Fruit fly (Drosophila melanogaster): ENCODE results near the gene hng3.

The hng3 gene

dm6 chr3L:760201-760600 is 4.9 kb upstream of the hng3 start (continued):
- 0 out of 3 replicates have a peak, but pooled peaks have one; percentile 25 for TF ChIP-seq row (GFP tag; IDR thresholded peaks at IDR 0.05)
- TF ChIP-seq lola (GFP tag; optimal IDR thresholded peaks at IDR 0.05): peak in 1 of 3 experiments; percentile 63
- peak; percentile 62 for TF ChIP-seq CG17829 (tag; optimal IDR thresholded peaks at IDR 0.05)
- TF ChIP-seq ac (GFP tag; optimal IDR thresholded peaks at IDR 0.05): peak; percentile 77
- peak; percentile 92 for TF ChIP-seq sens (GFP tag)
- TF ChIP-seq bsh (GFP tag; optimal IDR thresholded peaks at IDR 0.05): peak; percentile 21 to 62
- TF ChIP-seq Pdp1 (GFP tag; optimal IDR thresholded peaks at IDR 0.05): peak in 1 of 2 experiments; percentile 4
- peak; percentile 57 for TF ChIP-seq CG14710 (tag; optimal IDR thresholded peaks at IDR 0.05)
- peak; percentile 11 for TF ChIP-seq CG10209 (GFP tag; optimal IDR thresholded peaks at IDR 0.05)
- peak; percentile 0 for TF ChIP-seq Blimp-1 (GFP tag; optimal IDR thresholded peaks at IDR 0.05)
- TF ChIP-seq sim (GFP tag; IDR thresholded peaks at IDR 0.05): 0 out of 2 replicates have a peak, but pooled peaks have one; percentile 29
- TF ChIP-seq Xrp1 (GFP tag; IDR thresholded peaks at IDR 0.05): peak; percentile 69
- no peak for TF ChIP-seq CG16779 (GFP tag; IDR thresholded peaks at IDR 0.05)
- peak; percentile 86 for TF ChIP-seq lbe (GFP tag; optimal IDR thresholded peaks at IDR 0.05)
- peak; percentile 57; the same call in 1 of the 2 replicates for TF ChIP-seq ara (GFP tag; IDR thresholded peaks at IDR 0.05)
- no peak for TF ChIP-seq CG11695 (GFP tag; IDR thresholded peaks at IDR 0.05)
- 0 out of 2 replicates have a peak, but pooled peaks have one; percentile 28 for TF ChIP-seq Ptx1 (GFP tag; IDR thresholded peaks at IDR 0.05)
- TF ChIP-seq D19A (tag; optimal IDR thresholded peaks at IDR 0.05): peak; percentile 17
- peak; percentile 14 for TF ChIP-seq CG7839 (tag; optimal IDR thresholded peaks at IDR 0.05)
- TF ChIP-seq gcm2 (GFP tag; optimal IDR thresholded peaks at IDR 0.05): no peak
- peak; percentile 20 for TF ChIP-seq CG4820 (GFP tag; optimal IDR thresholded peaks at IDR 0.05)
- TF ChIP-seq HHEX (GFP tag; optimal IDR thresholded peaks at IDR 0.05): no peak

dm6 chr3L:758516-758915 is 3.2 kb upstream of the hng3 start:
- TF ChIP-seq Drgx (GFP tag; IDR thresholded peaks at IDR 0.05) (0 out of 2 replicates have a peak, but pooled peaks have one; percentile 28), lbe (GFP tag; optimal IDR thresholded peaks at IDR 0.05) (peak; percentile 44), Fer3 (tag; optimal IDR thresholded peaks at IDR 0.05) (no peak), slbo (GFP tag; IDR thresholded peaks at IDR 0.05) (no peak), corto (GFP tag; optimal IDR thresholded peaks at IDR 0.05) (peak; percentile 19), salm (tag; optimal IDR thresholded peaks at IDR 0.05) (no peak), unc-4 (GFP tag; IDR thresholded peaks at IDR 0.05; ENCODE audit: partially characterized antibody) (no peak)

dm6 chr3L:756372-756771 is 1.1 kb upstream of the hng3 start:
- peak in 1 of 2 experiments; percentile 31 for TF ChIP-seq Hr51 (GFP tag; optimal IDR thresholded peaks at IDR 0.05)
- peak; percentile 65 for TF ChIP-seq Sox102F (GFP tag; optimal IDR thresholded peaks at IDR 0.05)
- TF ChIP-seq Ssrp (tag; optimal IDR thresholded peaks at IDR 0.05): peak; percentile 1
- TF ChIP-seq CG30020 (tag; optimal IDR thresholded peaks at IDR 0.05): no peak
- peak; percentile 38 for TF ChIP-seq oc (tag; optimal IDR thresholded peaks at IDR 0.05)
- TF ChIP-seq CG12071 (GFP tag; optimal IDR thresholded peaks at IDR 0.05): no peak
- no peak for TF ChIP-seq NC2α (GFP tag; optimal IDR thresholded peaks at IDR 0.05)
- TF ChIP-seq CG17361 (GFP tag; IDR thresholded peaks at IDR 0.05): 0 out of 3 replicates have a peak, but pooled peaks have one; percentile 21
- TF ChIP-seq sens (GFP tag): no peak
- no peak for TF ChIP-seq CG7963 (GFP tag; IDR thresholded peaks at IDR 0.05; ENCODE audit: partially characterized antibody)
- TF ChIP-seq CG1603 (tag; optimal IDR thresholded peaks at IDR 0.05): peak; percentile 36
- TF ChIP-seq slou (GFP tag; optimal IDR thresholded peaks at IDR 0.05): no peak
- TF ChIP-seq dati (GFP tag; IDR thresholded peaks at IDR 0.05): no peak
- TF ChIP-seq CG11696 (GFP tag; IDR thresholded peaks at IDR 0.05): peak; percentile 67
- TF ChIP-seq gt (GFP tag; IDR thresholded peaks at IDR 0.05): no peak
- peak; percentile 4 for TF ChIP-seq nmo (GFP tag; optimal IDR thresholded peaks at IDR 0.05)
- no peak for TF ChIP-seq Chrac-16 (GFP tag; optimal IDR thresholded peaks at IDR 0.05)
- TF ChIP-seq ac (GFP tag; optimal IDR thresholded peaks at IDR 0.05): no peak
- no peak for TF ChIP-seq NK7.1 (GFP tag; optimal IDR thresholded peaks at IDR 0.05)
- TF ChIP-seq ind (GFP tag; optimal IDR thresholded peaks at IDR 0.05): no peak
- TF ChIP-seq ci (GFP tag; IDR thresholded peaks at IDR 0.05): peak; percentile 62; the same call in 2 of the 3 replicates
- TF ChIP-seq phol (tag; optimal IDR thresholded peaks at IDR 0.05): peak; percentile 21

All from whole organism, embryonic.